Worm (Caenorhabditis elegans): ENCODE results near the gene fbxc-58.

The fbxc-58 gene

DNA sequence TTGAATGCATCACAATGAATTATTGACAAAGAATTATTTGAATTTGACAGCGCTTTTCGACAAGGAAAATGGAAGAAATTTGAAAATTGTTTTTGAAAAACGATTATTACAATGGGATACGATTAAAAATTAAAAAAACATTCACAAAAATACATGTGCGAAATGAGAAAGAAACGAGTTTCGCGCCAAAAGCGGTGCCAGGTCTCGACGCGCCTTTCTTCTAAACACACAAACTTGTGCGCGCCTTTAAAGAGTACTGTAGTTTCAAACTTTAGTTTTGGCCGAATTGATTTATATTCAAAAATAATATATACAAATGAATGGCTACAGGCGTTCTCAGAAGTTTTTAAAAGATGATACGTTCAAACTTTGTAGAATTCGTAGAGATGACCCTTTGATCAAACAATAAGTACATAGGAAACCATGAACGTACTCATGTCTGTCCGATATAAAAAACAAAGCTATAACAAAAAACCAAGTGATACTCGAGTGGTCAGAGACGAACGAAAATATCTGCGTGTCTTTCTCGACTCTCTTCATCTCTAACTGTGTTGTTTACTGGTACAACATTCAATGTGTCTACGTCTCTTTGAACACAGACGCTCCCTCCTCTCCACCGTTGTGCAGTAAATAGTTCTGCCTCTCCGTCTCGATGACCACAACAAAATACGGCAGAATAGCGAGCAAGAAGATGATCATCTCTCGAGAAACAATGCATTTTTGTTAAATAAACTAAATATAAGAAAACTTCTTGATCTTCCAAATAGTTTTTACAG lies 3.3 kb upstream of the fbxc-58 start:
- TF ChIP-seq him-1 (tag; optimal IDR thresholded peaks at IDR 0.05) = no peak
- TF ChIP-seq dao-5 (tag; optimal IDR thresholded peaks at IDR 0.05) = no peak
- peak; percentile 43 for TF ChIP-seq W03F9.2 (tag; optimal IDR thresholded peaks at IDR 0.05)

- TF ChIP-seq dao-5 (tag; optimal IDR thresholded peaks at IDR 0.05) (no peak), him-1 (tag; optimal IDR thresholded peaks at IDR 0.05) (no peak), W03F9.2 (tag; optimal IDR thresholded peaks at IDR 0.05) (no peak)
These were observed 3.2 kb downstream of the fbxc-58 start, which contains the start of gene C10C5.3 for ce11 chrIV:9374529-9374928. TSS of gene C10C5.3 (plus strand) at chrIV:9374829.

ce11 chrIV:9376550-9376949 lies 5.2 kb downstream of the fbxc-58 start:
- TF ChIP-seq W03F9.2 (tag; optimal IDR thresholded peaks at IDR 0.05) (no peak), him-1 (tag; optimal IDR thresholded peaks at IDR 0.05) (no peak), dao-5 (tag; optimal IDR thresholded peaks at IDR 0.05) (no peak)

DNA sequence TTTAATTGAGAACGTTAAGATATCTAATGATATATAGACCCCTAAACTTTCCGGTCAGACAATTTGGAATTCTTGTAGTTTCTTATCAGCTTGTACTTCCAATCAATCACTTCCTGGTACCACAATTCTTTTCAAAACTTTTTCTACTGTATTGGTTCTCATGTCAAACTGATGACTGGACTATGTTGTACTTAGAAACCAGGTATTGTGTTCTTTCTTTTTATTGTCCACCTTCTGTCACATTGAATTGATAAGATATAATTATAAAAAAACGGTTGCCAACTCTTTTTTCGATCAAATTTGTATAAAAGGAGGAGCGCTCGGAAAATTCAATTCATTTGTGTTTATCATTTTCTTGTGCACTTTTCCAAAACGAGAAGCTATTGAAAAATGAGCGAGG lies 7.0 kb downstream of the fbxc-58 start, which contains the start of gene C10C5.4:
Gene C10C5.4 (plus strand): TSS at position 281 of the 400 bp plus-strand sequence.
- TF ChIP-seq him-1 (tag; optimal IDR thresholded peaks at IDR 0.05) (no peak), W03F9.2 (tag; optimal IDR thresholded peaks at IDR 0.05) (no peak), dao-5 (tag; optimal IDR thresholded peaks at IDR 0.05) (no peak)

ce11 chrIV:9381136-9381535 lies 9.8 kb downstream of the fbxc-58 start, which contains the start of gene C10C5.5:
TSS of gene C10C5.5 (plus strand) at chrIV:9381436.
- TF ChIP-seq him-1 (tag; optimal IDR thresholded peaks at IDR 0.05) (no peak), dao-5 (tag; optimal IDR thresholded peaks at IDR 0.05) (no peak), W03F9.2 (tag; optimal IDR thresholded peaks at IDR 0.05) (no peak)

ce11 chrIV:9384826-9385225 lies 13.5 kb downstream of the fbxc-58 start, which contains the start of gene C10C5.7:
TSS of gene C10C5.7 (plus strand) at chrIV:9385126.
- TF ChIP-seq W03F9.2 (tag; optimal IDR thresholded peaks at IDR 0.05) (no peak), him-1 (tag; optimal IDR thresholded peaks at IDR 0.05) (no peak), dao-5 (tag; optimal IDR thresholded peaks at IDR 0.05) (no peak)

DNA sequence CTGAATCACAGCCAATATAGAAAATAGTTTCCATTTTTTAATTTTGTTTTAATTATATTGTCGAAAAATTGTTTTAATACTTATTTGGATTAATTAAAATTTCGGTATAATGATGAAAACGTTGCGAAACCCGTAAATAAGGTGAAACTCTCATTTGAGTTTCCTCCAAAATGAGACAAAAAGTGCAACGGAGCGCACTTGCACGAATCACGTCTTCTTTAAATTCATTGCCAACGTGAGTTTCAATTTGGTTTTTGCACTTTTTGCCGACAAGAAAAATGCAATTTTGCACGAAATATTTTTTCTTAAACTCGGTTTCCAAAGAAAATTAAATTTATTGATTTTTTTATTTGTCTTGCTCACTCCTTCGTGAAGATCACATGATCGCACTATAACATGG lies 14.7 kb downstream of the fbxc-58 start, which contains the start of gene daf-15:
Gene daf-15 (plus strand): TSS at position 171 of the 400 bp plus-strand sequence.
- no peak for TF ChIP-seq dao-5 (tag; optimal IDR thresholded peaks at IDR 0.05)
- TF ChIP-seq W03F9.2 (tag; optimal IDR thresholded peaks at IDR 0.05) = peak; percentile 30

- TF ChIP-seq W03F9.2 (tag; optimal IDR thresholded peaks at IDR 0.05) (no peak), him-1 (tag; optimal IDR thresholded peaks at IDR 0.05) (no peak), dao-5 (tag; optimal IDR thresholded peaks at IDR 0.05) (no peak)
These were observed 24.8 kb downstream of the fbxc-58 start, which contains the start of gene col-121 for ce11 chrIV:9396118-9396517. TSS of gene col-121 (minus strand) at chrIV:9396218.

ce11 chrIV:9397278-9397677 lies 26.0 kb downstream of the fbxc-58 start, which contains the start of gene F56D5.3:
TSS of gene F56D5.3 (plus strand) at chrIV:9397578.
- TF ChIP-seq W03F9.2 (tag; optimal IDR thresholded peaks at IDR 0.05) = no peak
- no peak for TF ChIP-seq dao-5 (tag; optimal IDR thresholded peaks at IDR 0.05)
- TF ChIP-seq him-1 (tag; optimal IDR thresholded peaks at IDR 0.05) = no peak

DNA sequence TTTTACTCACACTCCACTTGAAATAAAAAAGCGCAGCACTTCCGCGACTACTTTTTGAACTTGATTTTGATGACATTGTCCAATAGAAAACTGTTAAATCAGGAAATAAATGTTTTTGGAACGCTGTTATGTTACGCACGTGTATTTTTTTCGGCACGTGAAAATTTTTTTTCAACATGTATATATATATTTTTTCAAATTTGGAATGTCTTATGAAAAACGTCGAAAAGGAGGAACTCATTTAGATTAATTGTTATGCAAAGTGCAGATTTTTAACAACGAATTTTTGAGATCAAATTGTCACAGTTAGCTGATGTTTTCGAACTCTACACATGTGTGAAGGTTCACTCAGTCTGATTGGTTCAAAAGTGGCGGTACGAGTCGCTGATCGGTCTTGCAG lies 27.2 kb downstream of the fbxc-58 start, which contains the start of gene F56D5.2:
Gene F56D5.2 (minus strand): TSS at position 101 of the 400 bp plus-strand sequence.
- TF ChIP-seq W03F9.2 (tag; optimal IDR thresholded peaks at IDR 0.05) = no peak

DNA sequence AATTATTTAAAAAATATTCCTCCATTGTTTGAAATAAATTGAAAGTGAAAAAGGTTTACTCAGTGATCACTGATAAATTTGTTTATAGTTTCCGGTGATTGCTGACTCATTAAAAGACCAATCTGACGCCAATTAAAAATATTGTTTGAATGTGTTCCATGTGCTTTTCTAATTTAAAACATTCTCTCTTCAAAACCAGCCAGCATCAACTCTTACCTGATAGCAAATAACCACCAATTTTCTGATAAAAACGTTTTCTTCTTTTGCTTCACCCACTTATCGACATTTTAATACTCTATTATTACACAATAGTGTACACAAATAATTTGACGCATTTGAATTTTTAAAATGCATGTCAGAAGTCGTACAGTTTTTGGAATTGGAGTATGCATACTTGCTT lies 30.4 kb downstream of the fbxc-58 start, which contains the start of gene F56D5.6:
Gene F56D5.6 (plus strand): TSS at position 208 of the 400 bp plus-strand sequence.
- TF ChIP-seq him-1 (tag; optimal IDR thresholded peaks at IDR 0.05) = no peak
- no peak for TF ChIP-seq dao-5 (tag; optimal IDR thresholded peaks at IDR 0.05)
- no peak for TF ChIP-seq W03F9.2 (tag; optimal IDR thresholded peaks at IDR 0.05)

DNA sequence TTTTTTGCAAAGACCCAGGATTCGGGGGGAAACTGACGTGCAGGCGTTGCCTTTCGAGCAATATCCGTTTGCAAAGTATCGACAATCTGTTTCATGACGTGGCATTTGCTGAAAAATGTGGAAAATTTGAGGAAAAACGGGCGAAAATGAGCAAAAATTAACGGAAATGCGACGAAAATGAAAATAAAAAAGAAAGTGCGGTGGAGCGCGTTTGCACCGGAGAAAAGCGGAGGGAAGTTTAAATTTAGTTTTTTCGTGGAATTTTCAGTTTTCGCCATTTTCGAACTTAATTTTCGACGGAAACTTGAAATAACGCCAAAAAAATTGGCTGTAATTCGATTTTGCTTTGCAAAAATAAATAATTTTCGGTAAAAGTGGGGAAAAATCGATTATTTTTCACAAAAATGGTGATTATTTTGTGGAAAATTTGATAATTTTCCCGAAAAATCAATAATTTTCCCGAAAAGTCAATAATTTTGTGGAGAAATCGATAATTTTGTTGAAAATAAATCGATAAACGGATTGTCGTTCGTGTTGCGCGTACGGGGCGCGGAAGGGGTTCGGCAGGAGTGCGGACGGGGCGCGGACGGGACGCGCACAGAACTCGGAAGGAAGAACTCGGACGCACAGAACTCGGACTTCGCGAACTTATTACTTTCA lies 32.6 kb downstream of the fbxc-58 start:
- TF ChIP-seq dao-5 (tag; optimal IDR thresholded peaks at IDR 0.05) (no peak), him-1 (tag; optimal IDR thresholded peaks at IDR 0.05) (no peak), W03F9.2 (tag; optimal IDR thresholded peaks at IDR 0.05) (no peak)

DNA sequence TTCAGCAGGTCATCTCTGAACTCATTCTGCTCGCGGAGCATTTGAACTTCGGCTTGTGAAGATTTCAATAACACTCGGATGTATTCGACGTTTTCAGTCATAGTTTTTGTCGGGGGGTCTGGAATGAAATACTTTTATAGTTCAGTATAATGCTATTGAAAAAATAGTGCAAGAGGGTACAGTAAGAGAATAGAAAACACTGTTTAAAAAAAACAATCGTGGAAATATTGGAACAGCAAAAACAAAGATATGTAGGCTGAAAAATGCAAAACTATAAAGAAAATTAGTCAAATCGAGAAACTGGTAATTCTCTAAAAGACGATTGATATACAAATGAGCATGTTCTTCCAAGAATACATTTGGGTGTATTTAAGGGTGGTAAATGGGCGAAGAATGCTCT lies 36.7 kb downstream of the fbxc-58 start, which contains the start of gene F56D5.5:
Gene F56D5.5 (minus strand): TSS at position 101 of the 400 bp plus-strand sequence.
- no peak for TF ChIP-seq him-1 (tag; optimal IDR thresholded peaks at IDR 0.05)

DNA sequence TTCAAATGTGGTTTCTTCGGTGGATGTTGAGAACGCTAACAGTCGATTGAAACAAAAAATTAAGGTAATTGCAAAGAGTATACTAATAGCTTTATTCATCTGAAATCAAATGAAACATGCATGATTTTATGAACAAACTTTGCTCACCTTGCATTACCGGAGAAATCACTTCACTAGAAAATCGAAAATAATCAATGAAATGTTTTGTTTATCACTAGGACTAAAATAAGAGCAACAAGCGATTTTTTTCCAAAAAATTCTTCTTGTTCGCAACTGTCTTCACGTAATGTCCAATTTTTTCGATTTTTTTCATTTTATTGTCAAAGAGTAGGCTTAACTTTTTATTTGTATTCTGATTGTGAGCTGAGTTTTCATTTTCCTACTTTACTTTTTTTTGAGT lies 51.1 kb downstream of the fbxc-58 start, which contains the start of gene F56D5.9:
Gene F56D5.9 (minus strand): TSS at position 101 of the 400 bp plus-strand sequence.
- TF ChIP-seq him-1 (tag; optimal IDR thresholded peaks at IDR 0.05) (no peak), dao-5 (tag; optimal IDR thresholded peaks at IDR 0.05) (no peak), W03F9.2 (tag; optimal IDR thresholded peaks at IDR 0.05) (no peak)
